Worm (Caenorhabditis elegans) whole organism, young adult: ENCODE results near the gene dao-2.

ENCODE experiments used
- B0035.1 ChIP-seq: sonication (generic microtip); optimal IDR thresholded peaks from 2 replicates; lab custom pipeline; 2016; ENCODE audit warnings: missing genetic modification characterization, mild to moderate bottlenecking, missing compliant biosample characterization, missing genotype, missing genetic modification reagents
- B0261.1 ChIP-seq: sonication (generic microtip); optimal IDR thresholded peaks from 2 replicates; lab custom pipeline; 2016; ENCODE audit warnings: mild to moderate bottlenecking, missing genetic modification characterization, moderate library complexity, missing compliant biosample characterization
- C17E4.6 ChIP-seq: fragments of 200-800 bp; sonication (Bioruptor generic); IDR thresholded peaks from 2 replicates; pipeline ENCODE4 v1.3.6; 2022; ENCODE audit warnings: missing genetic modification reagents, missing genetic modification characterization, missing compliant biosample characterization
- D2030.7 ChIP-seq: fragments of 200-800 bp; sonication (Bioruptor generic); IDR thresholded peaks from 2 replicates; pipeline ENCODE4 v1.3.6; 2022; ENCODE audit warnings: missing genetic modification reagents, missing genetic modification characterization, missing compliant biosample characterization
- F37B4.10 ChIP-seq: fragments of 200-800 bp; sonication (Bioruptor generic); IDR thresholded peaks from 2 replicates; pipeline ENCODE4 v1.3.6; 2022; ENCODE audit warnings: missing genetic modification characterization, missing compliant biosample characterization
- F39B2.1 ChIP-seq: fragments of 200-800 bp; sonication (Bioruptor generic); IDR thresholded peaks from 2 replicates; pipeline ENCODE4 v1.3.6; 2022; ENCODE audit warnings: missing genetic modification reagents, missing genetic modification characterization, missing compliant biosample characterization
- Y53G8AR.9 ChIP-seq: fragments of 200-800 bp; sonication (Bioruptor generic); conservative IDR thresholded peaks from 2 replicates; pipeline ENCODE4 v1.3.6; 2022; ENCODE audit warnings: missing genetic modification reagents, missing genetic modification characterization, missing compliant biosample characterization
- Y67H2A.10 ChIP-seq: fragments of 200-800 bp; sonication (Bioruptor generic); conservative IDR thresholded peaks from 2 replicates; pipeline ENCODE4 v1.3.6; 2022; ENCODE audit warnings: missing genetic modification reagents, missing genetic modification characterization, missing compliant biosample characterization
- Y79H2A.3 ChIP-seq: fragments of 200-800 bp; sonication (Bioruptor generic); conservative IDR thresholded peaks from 2 replicates; pipeline ENCODE4 v1.3.6; 2022; ENCODE audit warnings: missing genetic modification reagents, missing genetic modification characterization, missing compliant biosample characterization
- aptf-2 ChIP-seq: fragments of 200-800 bp; sonication (Bioruptor generic); conservative IDR thresholded peaks from 2 replicates; pipeline ENCODE4 v1.3.6; 2022; ENCODE audit warnings: missing genetic modification reagents, missing genetic modification characterization, missing compliant biosample characterization
- athp-1 ChIP-seq: sonication (generic microtip); optimal IDR thresholded peaks from 2 replicates; lab custom pipeline; 2017; ENCODE audit warnings: mild to moderate bottlenecking, missing genetic modification characterization, missing compliant biosample characterization
- attf-3 ChIP-seq: fragments of 200-800 bp; sonication (Bioruptor generic); conservative IDR thresholded peaks from 2 replicates; pipeline ENCODE4 v1.3.6; 2022; ENCODE audit warnings: missing genetic modification reagents, missing genetic modification characterization, missing compliant biosample characterization
- attf-5 ChIP-seq: fragments of 200-800 bp; sonication (Bioruptor generic); optimal IDR thresholded peaks from 2 replicates; lab custom pipeline; 2018; ENCODE audit warnings: mild to moderate bottlenecking, missing genetic modification characterization, missing compliant biosample characterization
- ccch-3 ChIP-seq: fragments of 200-800 bp; sonication (Bioruptor generic); optimal IDR thresholded peaks from 2 replicates; lab custom pipeline; 2018; ENCODE audit warnings: mild to moderate bottlenecking, missing genetic modification characterization, missing compliant biosample characterization
- ceh-79 ChIP-seq: sonication (generic microtip); optimal IDR thresholded peaks from 2 replicates; lab custom pipeline; 2017; ENCODE audit warnings: mild to moderate bottlenecking, missing genetic modification characterization, missing compliant biosample characterization
- die-1 ChIP-seq: sonication (generic microtip); optimal IDR thresholded peaks from 2 replicates; lab custom pipeline; 2016; ENCODE audit warnings: missing genotype, mild to moderate bottlenecking, missing genetic modification characterization, missing compliant biosample characterization
- gei-17 ChIP-seq: fragments of 200-800 bp; sonication (Bioruptor generic); optimal IDR thresholded peaks from 2 replicates; lab custom pipeline; 2018; ENCODE audit warnings: mild to moderate bottlenecking, missing genetic modification characterization, missing compliant biosample characterization
- him-1 ChIP-seq: sonication (generic microtip); optimal IDR thresholded peaks from 2 replicates; lab custom pipeline; 2016; ENCODE audit warnings: missing genotype, missing genetic modification reagents, missing genetic modification characterization, missing compliant biosample characterization
- hrde-1 ChIP-seq: sonication (generic microtip); optimal IDR thresholded peaks from 2 replicates; lab custom pipeline; 2016; ENCODE audit warnings: missing genetic modification characterization, mild to moderate bottlenecking, missing compliant biosample characterization, moderate library complexity, missing genotype, missing genetic modification reagents, borderline replicate concordance
- hsf-1 ChIP-seq: fragments of 200-800 bp; sonication (Bioruptor generic); IDR thresholded peaks from 2 replicates; pipeline ENCODE4 v1.3.6; 2022; ENCODE audit warnings: missing genetic modification reagents, missing genetic modification characterization, missing compliant biosample characterization
- let-607 ChIP-seq, 2 experiments: fragments of 200-800 bp in 1 of 2; sonication (Bioruptor generic) in 1 of 2; sonication (generic microtip) in 1 of 2; optimal IDR thresholded peaks; 2 replicates each; lab custom pipeline; 2016 to 2018; ENCODE audit warnings: mild to moderate bottlenecking in 2 of 2, missing compliant biosample characterization in 2 of 2, missing genetic modification characterization in 2 of 2, moderate library complexity in 2 of 2, missing genotype in 1 of 2
- lin-40 ChIP-seq: sonication (generic microtip); optimal IDR thresholded peaks from 2 replicates; lab custom pipeline; 2016; ENCODE audit warnings: missing genetic modification characterization, mild to moderate bottlenecking, missing compliant biosample characterization, missing genotype, missing genetic modification reagents
- madf-3 ChIP-seq: fragments of 200-800 bp; sonication (Bioruptor generic); IDR thresholded peaks from 2 replicates; pipeline ENCODE4 v1.3.6; 2022; ENCODE audit warnings: missing genetic modification reagents, missing genetic modification characterization, missing compliant biosample characterization
- mcd-1 ChIP-seq: fragments of 200-800 bp; sonication (Bioruptor generic); IDR thresholded peaks from 2 replicates; pipeline ENCODE4 v1.3.6; 2022; ENCODE audit warnings: missing genetic modification reagents, missing genetic modification characterization, missing compliant biosample characterization
- nhr-90 ChIP-seq: sonication (generic microtip); optimal IDR thresholded peaks from 2 replicates; lab custom pipeline; 2016; ENCODE audit warnings: missing genotype, mild to moderate bottlenecking, missing genetic modification characterization, missing compliant biosample characterization
- pbrm-1 ChIP-seq: fragments of 200-800 bp; sonication (Bioruptor generic); IDR thresholded peaks from 2 replicates; pipeline ENCODE4 v1.3.6; 2022; ENCODE audit warnings: missing genetic modification reagents, missing genetic modification characterization, missing compliant biosample characterization
- repo-1 ChIP-seq: sonication (generic microtip); optimal IDR thresholded peaks from 2 replicates; lab custom pipeline; 2017; ENCODE audit warnings: mild to moderate bottlenecking, missing genetic modification characterization, missing compliant biosample characterization
- tbp1 ChIP-seq: fragments of 200-800 bp; sonication (Bioruptor generic); optimal IDR thresholded peaks from 2 replicates; lab custom pipeline; 2018; ENCODE audit warnings: mild to moderate bottlenecking, missing genetic modification characterization, missing compliant biosample characterization
- tbx-9 ChIP-seq: sonication (generic microtip); optimal IDR thresholded peaks from 2 replicates; lab custom pipeline; 2016; ENCODE audit warnings: borderline replicate concordance, missing genetic modification characterization, inconsistent platforms, missing compliant biosample characterization
- unc-130 ChIP-seq: sonication (generic microtip); optimal IDR thresholded peaks from 2 replicates; lab custom pipeline; 2016; ENCODE audit warnings: missing genetic modification reagents, missing genetic modification characterization, missing compliant biosample characterization
- zim-3 ChIP-seq: sonication (generic microtip); optimal IDR thresholded peaks from 2 replicates; lab custom pipeline; 2017; ENCODE audit warnings: mild to moderate bottlenecking, missing genetic modification characterization, moderate library complexity, missing compliant biosample characterization
- ztf-22 ChIP-seq: fragments of 200-800 bp; sonication (Bioruptor generic); optimal IDR thresholded peaks from 2 replicates; lab custom pipeline; 2018; ENCODE audit warnings: mild to moderate bottlenecking, missing genetic modification characterization, moderate library complexity, missing compliant biosample characterization

dao-2 gene

DNA sequence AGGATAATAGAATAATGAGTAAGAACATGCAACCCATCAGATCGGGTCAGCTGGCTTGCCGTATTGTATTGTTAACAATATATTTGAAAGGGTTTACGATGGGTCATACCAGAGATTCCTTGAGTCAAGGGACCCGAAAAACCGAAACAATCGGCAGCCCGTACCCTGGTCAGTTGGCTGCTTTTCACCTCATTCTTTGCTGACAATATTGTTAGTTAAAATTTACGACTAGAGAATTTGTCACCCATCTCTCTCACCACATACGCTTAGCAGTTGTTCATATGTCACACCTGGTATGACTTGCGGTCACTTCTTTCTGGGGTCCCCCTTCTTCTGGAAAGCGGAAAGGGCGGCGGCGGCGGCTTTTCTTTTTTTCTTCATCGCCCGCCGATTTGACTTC is 18.3 kb downstream of the dao-2 start:
- no peak for TF ChIP-seq F37B4.10 (GFP tag; lab: Robert Waterston, UW)
- no peak for TF ChIP-seq ccch-3 (GFP tag; lab: Kevin White, UChicago)
- TF ChIP-seq tbp1 (GFP tag; lab: Kevin White, UChicago): no peak
- TF ChIP-seq D2030.7 (GFP tag; lab: Robert Waterston, UW): no peak
- TF ChIP-seq die-1 (tag; lab: Kevin White, UChicago): no peak
- TF ChIP-seq attf-3 (GFP tag; lab: Robert Waterston, UW): no peak
- no peak for TF ChIP-seq Y67H2A.10 (GFP tag; lab: Robert Waterston, UW)
- TF ChIP-seq B0261.1 (tag; lab: Kevin White, UChicago): no peak
- TF ChIP-seq lin-40 (tag; lab: Kevin White, UChicago): no peak
- no peak for TF ChIP-seq let-607 (tag; optimal IDR thresholded peaks at IDR 0.05; lab: Kevin White, UChicago)
- no peak for TF ChIP-seq athp-1 (tag; lab: Kevin White, UChicago)
- TF ChIP-seq zim-3 (tag; lab: Kevin White, UChicago): no peak
- TF ChIP-seq pbrm-1 (GFP tag; lab: Robert Waterston, UW): no peak
- TF ChIP-seq tbx-9: no peak
- no peak for TF ChIP-seq Y79H2A.3 (GFP tag; lab: Robert Waterston, UW)
- TF ChIP-seq repo-1 (tag; lab: Kevin White, UChicago): no peak
- no peak for TF ChIP-seq ztf-22 (GFP tag; lab: Kevin White, UChicago)
- no peak for TF ChIP-seq F39B2.1 (GFP tag; lab: Robert Waterston, UW)
- no peak for TF ChIP-seq Y53G8AR.9
- no peak for TF ChIP-seq aptf-2 (GFP tag; lab: Robert Waterston, UW)
- TF ChIP-seq, all 124 proteins: peak for 0

DNA sequence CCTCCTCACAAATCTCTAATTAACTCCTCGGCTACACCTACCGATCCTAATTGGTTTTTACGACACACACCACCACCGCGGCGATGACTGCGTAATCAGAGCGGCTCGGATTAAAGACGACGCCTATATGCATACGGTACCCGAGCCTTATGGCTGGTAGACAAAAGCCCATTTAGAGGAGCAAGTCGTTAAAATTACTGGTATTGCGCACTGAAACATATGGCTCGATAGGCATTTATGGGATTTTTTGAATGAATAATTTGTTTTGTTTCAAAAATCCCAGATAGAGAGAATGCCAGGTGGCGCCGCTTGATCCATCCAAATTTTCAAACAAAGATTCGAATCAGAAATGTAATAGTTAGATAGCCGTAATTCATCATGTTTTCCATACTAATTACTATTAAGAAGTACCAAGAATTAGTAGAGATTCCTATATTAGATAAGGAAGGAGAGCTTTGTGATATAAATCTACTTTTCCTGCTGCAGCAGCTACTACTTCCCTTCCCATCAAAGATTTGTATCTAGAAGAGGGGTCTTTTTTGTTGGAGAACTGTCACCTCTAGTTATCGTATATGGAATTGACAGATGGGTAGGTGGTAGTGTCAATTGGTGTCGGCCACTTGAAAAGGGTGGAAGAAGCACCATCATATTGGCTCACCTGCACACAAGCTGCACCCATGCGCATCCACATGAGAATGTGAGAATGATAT is 20.6 kb downstream of the dao-2 start:
- no peak for TF ChIP-seq attf-5 (GFP tag; lab: Kevin White, UChicago)
- no peak for TF ChIP-seq hrde-1
- 0 out of 2 replicates have a peak, but pooled peaks have one; percentile 13 for TF ChIP-seq madf-3

DNA sequence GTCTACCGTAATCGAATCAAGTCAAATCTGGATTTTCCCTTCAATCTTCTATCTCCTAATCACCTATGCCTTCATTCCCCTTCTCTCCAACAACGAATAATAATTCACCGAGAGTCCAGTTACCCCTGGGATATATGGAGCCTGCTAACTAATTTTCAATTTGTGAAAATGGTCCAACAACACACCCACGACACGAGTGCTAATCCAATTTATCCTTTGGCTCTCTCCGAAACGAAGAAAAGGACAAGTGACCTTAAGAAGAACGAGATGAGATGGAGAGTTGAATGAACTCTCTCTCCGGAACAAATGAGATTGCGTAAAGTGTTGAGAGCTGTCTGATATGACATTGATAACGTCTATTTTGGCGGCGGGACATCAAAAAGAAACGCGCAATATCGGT is 21.6 kb downstream of the dao-2 start:
- no peak for TF ChIP-seq unc-130 (GFP tag; lab: Kevin White, UChicago)
- no peak for TF ChIP-seq him-1 (tag; lab: Kevin White, UChicago)
- no peak for TF ChIP-seq C17E4.6 (GFP tag; lab: Robert Waterston, UW)
- TF ChIP-seq B0035.1 (tag; lab: Kevin White, UChicago): no peak
- TF ChIP-seq ceh-79 (tag; lab: Kevin White, UChicago): no peak
- no peak for TF ChIP-seq gei-17 (GFP tag; lab: Kevin White, UChicago)
- TF ChIP-seq nhr-90 (tag; lab: Kevin White, UChicago): no peak

DNA sequence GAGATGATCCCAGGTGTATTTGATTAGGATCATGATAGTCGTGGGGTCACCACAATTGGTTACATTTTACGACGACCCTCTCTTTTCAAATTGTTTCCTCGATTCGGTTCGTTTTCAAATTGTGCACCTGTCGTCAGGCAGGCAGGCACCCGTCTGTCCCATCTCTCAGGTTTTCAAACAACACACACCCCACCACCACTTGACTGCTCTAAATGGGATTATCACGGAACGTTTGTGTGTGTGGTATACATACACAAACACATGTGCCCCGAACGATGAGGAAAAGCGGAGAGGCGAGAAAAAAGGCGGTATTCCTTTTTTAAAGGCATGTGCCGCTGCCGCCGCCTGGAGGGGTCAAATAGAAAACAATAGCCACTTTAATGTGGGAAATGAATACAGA is 22.6 kb downstream of the dao-2 start:
- TF ChIP-seq mcd-1 (GFP tag; lab: Robert Waterston, UW): no peak
- TF ChIP-seq hsf-1 (GFP tag; lab: Robert Waterston, UW): 0 out of 2 replicates have a peak, but pooled peaks have one; percentile 21
